Worm (Caenorhabditis elegans): ENCODE results near the gene mel-32.

mel-32 gene

ce11 chrIII:6420995-6421404 lies 21.8 kb downstream of the mel-32 start (continued):
- TF ChIP-seq unc-30 (tag; optimal IDR thresholded peaks at IDR 0.05) (no peak), hlh-17 (GFP tag; optimal IDR thresholded peaks at IDR 0.05; ENCODE audit: borderline replicate concordance) (no peak), elt-3 (tag; optimal IDR thresholded peaks at IDR 0.05) (peak in 3 of 6 experiments; percentile 20 to 85 (median 78)), fkh-10 (GFP tag; optimal IDR thresholded peaks at IDR 0.05) (peak; percentile 54), aha-1 (tag; optimal IDR thresholded peaks at IDR 0.05) (peak; percentile 59), ama-1 (optimal IDR thresholded peaks at IDR 0.05) (no peak), F16B12.6 (tag; optimal IDR thresholded peaks at IDR 0.05) (peak; percentile 31), vab-15 (tag; optimal IDR thresholded peaks at IDR 0.05) (peak; percentile 24), sox-4 (tag; optimal IDR thresholded peaks at IDR 0.05) (peak; percentile 80), jun-1 (tag; optimal IDR thresholded peaks at IDR 0.05) (peak; percentile 90), tbx-2 (tag; optimal IDR thresholded peaks at IDR 0.05) (peak; percentile 96), lsy-2 (tag; optimal IDR thresholded peaks at IDR 0.05) (peak; percentile 81 to 88), ztf-4 (tag; optimal IDR thresholded peaks at IDR 0.05) (peak; percentile 89), lir-3 (tag; optimal IDR thresholded peaks at IDR 0.05; ENCODE audit: poor library complexity) (peak; percentile 76), nhr-77 (tag; optimal IDR thresholded peaks at IDR 0.05) (peak; percentile 60), isw-1 (GFP tag; IDR thresholded peaks at IDR 0.05) (peak; percentile 87), ets-5 (GFP tag; IDR thresholded peaks at IDR 0.05) (no peak), efl-1 (optimal IDR thresholded peaks at IDR 0.05) (peak; percentile 91 to 99), efl-1 (GFP tag; optimal IDR thresholded peaks at IDR 0.05 in 1 of 2) (peak; percentile 65 to 98), nhr-76 (tag; optimal IDR thresholded peaks at IDR 0.05) (no peak), nhr-20 (tag; optimal IDR thresholded peaks at IDR 0.05) (peak; percentile 98), zag-1 (tag; optimal IDR thresholded peaks at IDR 0.05) (no peak), grh-1 (GFP tag; IDR thresholded peaks at IDR 0.05) (peak; percentile 92), ceh-82 (tag; optimal IDR thresholded peaks at IDR 0.05) (peak; percentile 72 to 87 (median 81)), C34B4.2 (tag; optimal IDR thresholded peaks at IDR 0.05) (peak; percentile 53), fkh-8 (tag; optimal IDR thresholded peaks at IDR 0.05) (peak; percentile 92), mdl-1 (tag; optimal IDR thresholded peaks at IDR 0.05) (peak; percentile 68 to 98), nhr-47 (tag; optimal IDR thresholded peaks at IDR 0.05) (peak; percentile 97), nhr-71 (tag; optimal IDR thresholded peaks at IDR 0.05) (peak; percentile 99), pqm-1 (tag; optimal IDR thresholded peaks at IDR 0.05) (no peak), hlh-4 (tag; optimal IDR thresholded peaks at IDR 0.05) (peak; percentile 23), snpc-4 (tag; optimal IDR thresholded peaks at IDR 0.05) (peak; percentile 73), nhr-12 (tag; optimal IDR thresholded peaks at IDR 0.05) (no peak), dsc-1 (tag; optimal IDR thresholded peaks at IDR 0.05) (peak; percentile 91), snu-23 (GFP tag; optimal IDR thresholded peaks at IDR 0.05) (peak; percentile 95)

- TF ChIP-seq fos-1 (tag; optimal IDR thresholded peaks at IDR 0.05) (no peak), mab-9 (GFP tag; IDR thresholded peaks at IDR 0.05) (no peak), nhr-19 (GFP tag; conservative IDR thresholded peaks at IDR 0.05) (peak; percentile 42), grh-1 (GFP tag; IDR thresholded peaks at IDR 0.05) (no peak), zag-1 (tag; optimal IDR thresholded peaks at IDR 0.05) (no peak), hlh-17 (GFP tag; optimal IDR thresholded peaks at IDR 0.05; ENCODE audit: borderline replicate concordance) (no peak), hlh-4 (tag; optimal IDR thresholded peaks at IDR 0.05) (no peak), blmp-1 (tag; optimal IDR thresholded peaks at IDR 0.05) (peak; percentile 50), unc-30 (tag; optimal IDR thresholded peaks at IDR 0.05) (no peak), C16A3.4 (tag; optimal IDR thresholded peaks at IDR 0.05) (no peak), sox-4 (tag; optimal IDR thresholded peaks at IDR 0.05) (no peak), lir-3 (tag; optimal IDR thresholded peaks at IDR 0.05; ENCODE audit: poor library complexity) (no peak), rnt-1 (tag; optimal IDR thresholded peaks at IDR 0.05) (peak; percentile 10), nhr-28 (tag; optimal IDR thresholded peaks at IDR 0.05) (no peak), egl-13 (tag; optimal IDR thresholded peaks at IDR 0.05) (no peak), egl-27 (tag; optimal IDR thresholded peaks at IDR 0.05) (no peak), dsc-1 (tag; optimal IDR thresholded peaks at IDR 0.05) (peak; percentile 69), lin-14 (GFP tag; optimal IDR thresholded peaks at IDR 0.05) (peak; percentile 34), mep-1 (tag; optimal IDR thresholded peaks at IDR 0.05) (peak; percentile 32), fkh-4 (tag; optimal IDR thresholded peaks at IDR 0.05; ENCODE audit: borderline replicate concordance) (peak; percentile 42), xbp-1 (tag; optimal IDR thresholded peaks at IDR 0.05) (no peak), elt-3 (tag; optimal IDR thresholded peaks at IDR 0.05) (peak in 1 of 6 experiments; percentile 6), ama-1 (optimal IDR thresholded peaks at IDR 0.05) (peak; percentile 65), nhr-90 (tag; optimal IDR thresholded peaks at IDR 0.05; ENCODE audit: poor library complexity) (peak; percentile 14), ets-5 (GFP tag; IDR thresholded peaks at IDR 0.05) (no peak), ceh-88 (GFP tag; IDR thresholded peaks at IDR 0.05) (no peak), lin-35 (GFP tag; optimal IDR thresholded peaks at IDR 0.05) (peak in 1 of 2 experiments; percentile 45), nhr-84 (tag; optimal IDR thresholded peaks at IDR 0.05) (no peak)
These were observed 22.6 kb downstream of the mel-32 start for ce11 chrIII:6420201-6420600.

All from whole organism, L1 larva.